Fruit fly (Drosophila melanogaster): ENCODE measurements around the gene CG10646.

CG10646 gene

dm6 chr3L:12484948-12485347, 18.7 kb downstream of the CG10646 start, which contains the start of gene CG10663 (continued):
- TF ChIP-seq CG11504 (tag; optimal IDR thresholded peaks at IDR 0.05) (peak; percentile 85), chm (GFP tag; IDR thresholded peaks at IDR 0.05) (peak; percentile 43; the same call in 1 of the 2 replicates), CG4328 (GFP tag; optimal IDR thresholded peaks at IDR 0.05) (no peak), odd (GFP tag; optimal IDR thresholded peaks at IDR 0.05) (peak; percentile 23), CG15601 (tag; optimal IDR thresholded peaks at IDR 0.05) (no peak), H15 (GFP tag; IDR thresholded peaks at IDR 0.05) (0 out of 3 replicates have a peak, but pooled peaks have one; percentile 30), onecut (GFP tag; IDR thresholded peaks at IDR 0.05) (0 out of 2 replicates have a peak, but pooled peaks have one; percentile 25), knrl (GFP tag; IDR thresholded peaks at IDR 0.05; ENCODE audit: partially characterized antibody) (peak; percentile 35; the same call in 1 of the 3 replicates), dm (GFP tag; optimal IDR thresholded peaks at IDR 0.05) (peak; percentile 45), TFAM (GFP tag; optimal IDR thresholded peaks at IDR 0.05) (no peak), twi (tag; optimal IDR thresholded peaks at IDR 0.05) (peak; percentile 96), Xrp1 (GFP tag; IDR thresholded peaks at IDR 0.05) (0 out of 2 replicates have a peak, but pooled peaks have one; percentile 22), CG15514 (GFP tag; optimal IDR thresholded peaks at IDR 0.05) (peak; percentile 12), grn (GFP tag; optimal IDR thresholded peaks at IDR 0.05) (no peak), seq (GFP tag; IDR thresholded peaks at IDR 0.05) (0 out of 2 replicates have a peak, but pooled peaks have one; percentile 17), hkb (optimal IDR thresholded peaks at IDR 0.05) (no peak), hkb (GFP tag; IDR thresholded peaks at IDR 0.05) (0 out of 2 replicates have a peak, but pooled peaks have one; percentile 15), stc (GFP tag; IDR thresholded peaks at IDR 0.05) (peak; percentile 30; the same call in 1 of the 2 replicates), CG9437 (GFP tag; optimal IDR thresholded peaks at IDR 0.05) (peak; percentile 34), CG6254 (GFP tag; optimal IDR thresholded peaks at IDR 0.05) (peak; percentile 13), Med (GFP tag) (peak; percentile 87), gro (GFP tag; optimal IDR thresholded peaks at IDR 0.05) (no peak), CG30020 (tag; optimal IDR thresholded peaks at IDR 0.05) (no peak), CG11696 (GFP tag; IDR thresholded peaks at IDR 0.05) (0 out of 2 replicates have a peak, but pooled peaks have one; percentile 2), lov (optimal IDR thresholded peaks at IDR 0.05) (no peak), lov (GFP tag; IDR thresholded peaks at IDR 0.05) (no peak), CG13123 (GFP tag; optimal IDR thresholded peaks at IDR 0.05) (no peak), tll (GFP tag; optimal IDR thresholded peaks at IDR 0.05) (peak in 1 of 2 experiments; percentile 79), Ada2b (GFP tag; IDR thresholded peaks at IDR 0.05) (peak; percentile 28), sisA (GFP tag; IDR thresholded peaks at IDR 0.05) (0 out of 2 replicates have a peak, but pooled peaks have one; percentile 5), D19B (GFP tag; optimal IDR thresholded peaks at IDR 0.05) (no peak), CG11398 (GFP tag; optimal IDR thresholded peaks at IDR 0.05) (no peak), BEAF-32 (GFP tag; optimal IDR thresholded peaks at IDR 0.05) (no peak), CG8359 (GFP tag; optimal IDR thresholded peaks at IDR 0.05; ENCODE audit: borderline replicate concordance) (no peak), CG16813 (GFP tag; IDR thresholded peaks at IDR 0.05; ENCODE audit: partially characterized antibody) (peak; percentile 43; the same call in 1 of the 3 replicates), CG15269 (tag; optimal IDR thresholded peaks at IDR 0.05) (peak; percentile 8), dmrt99B (tag; optimal IDR thresholded peaks at IDR 0.05) (peak; percentile 18), cad (GFP tag; optimal IDR thresholded peaks at IDR 0.05) (no peak), dysf (GFP tag; IDR thresholded peaks at IDR 0.05) (no peak), HLH3B (GFP tag; IDR thresholded peaks at IDR 0.05) (peak; percentile 45), ato (GFP tag; IDR thresholded peaks at IDR 0.05; ENCODE audit: partially characterized antibody) (peak; percentile 45), CG7963 (GFP tag; IDR thresholded peaks at IDR 0.05; ENCODE audit: partially characterized antibody) (peak; percentile 53; the same call in 2 of the 3 replicates), CG42726 (GFP tag; IDR thresholded peaks at IDR 0.05; ENCODE audit: partially characterized antibody) (0 out of 2 replicates have a peak, but pooled peaks have one; percentile 13), CG1024 (GFP tag; IDR thresholded peaks at IDR 0.05) (0 out of 2 replicates have a peak, but pooled peaks have one; percentile 16), Elba2 (GFP tag; optimal IDR thresholded peaks at IDR 0.05) (no peak), Dbx (GFP tag; IDR thresholded peaks at IDR 0.05) (no peak), CG13287 (GFP tag; IDR thresholded peaks at IDR 0.05; ENCODE audit: partially characterized antibody) (peak; percentile 57), z (GFP tag; IDR thresholded peaks at IDR 0.05) (0 out of 3 replicates have a peak, but pooled peaks have one; percentile 48), hbn (GFP tag; IDR thresholded peaks at IDR 0.05; ENCODE audit: partially characterized antibody) (no peak)
